Worm (Caenorhabditis elegans) whole organism, L2 larva: Measurements from ENCODE around the gene col-97.

Experiments
- C34F6.9 ChIP-seq: fragments of 150-350 bp; optimal IDR thresholded peaks from 2 replicates; lab custom pipeline; 2014; ENCODE audit warnings: missing biosample characterization, missing genetic modification characterization
- ZK546.5 ChIP-seq: sonication (generic microtip); optimal IDR thresholded peaks from 2 replicates; lab custom pipeline; 2017; ENCODE audit warnings: missing biosample characterization, missing genetic modification characterization
- ama-1 ChIP-seq: fragments of 150-350 bp; optimal IDR thresholded peaks from 2 replicates; lab custom pipeline; 2018; ENCODE audit warnings: inconsistent platforms
- blmp-1 ChIP-seq: sonication (generic microtip); optimal IDR thresholded peaks from 2 replicates; lab custom pipeline; 2017; ENCODE audit warnings: missing genetic modification characterization, mild to moderate bottlenecking, missing compliant biosample characterization, antibody characterized with exemption, moderate library complexity; ENCODE audit not compliant: insufficient read depth
- ceh-82 ChIP-seq: fragments of 150-350 bp; optimal IDR thresholded peaks from 2 replicates; lab custom pipeline; 2014; ENCODE audit warnings: missing biosample characterization, missing genetic modification characterization
- lin-39 ChIP-seq: fragments of 150-350 bp; optimal IDR thresholded peaks from 2 replicates; lab custom pipeline; 2014; ENCODE audit warnings: missing biosample characterization, missing genetic modification reagents, missing genetic modification characterization
- lsy-2 ChIP-seq, 2 experiments: fragments of 150-350 bp in 1 of 2; sonication (generic microtip) in 1 of 2; optimal IDR thresholded peaks; 2 replicates each; lab custom pipeline; 2014 to 2017; ENCODE audit warnings: missing biosample characterization in 2 of 2, missing genetic modification characterization in 2 of 2
- mdl-1 ChIP-seq, 2 experiments: fragments of 150-350 bp in 1 of 2; sonication (generic microtip) in 1 of 2; optimal IDR thresholded peaks; 2 replicates each; lab custom pipeline; 2017; ENCODE audit warnings: missing biosample characterization in 2 of 2, missing genetic modification characterization in 2 of 2
- nhr-237 ChIP-seq: fragments of 150-350 bp; optimal IDR thresholded peaks from 2 replicates; lab custom pipeline; 2014; ENCODE audit warnings: missing biosample characterization, missing genetic modification characterization
- sma-3 ChIP-seq: sonication (generic microtip); optimal IDR thresholded peaks from 2 replicates; lab custom pipeline; 2016; ENCODE audit warnings: missing genetic modification reagents, missing genetic modification characterization, missing compliant biosample characterization
- unc-62 ChIP-seq: fragments of 150-350 bp; optimal IDR thresholded peaks from 2 replicates; lab custom pipeline; 2014; ENCODE audit warnings: missing biosample characterization, missing genetic modification reagents, missing genetic modification characterization

- TF ChIP-seq lsy-2 (tag; optimal IDR thresholded peaks at IDR 0.05; lab: Kevin White, UChicago): no peak
- no peak for TF ChIP-seq ceh-82 (tag; lab: Kevin White, UChicago)
- TF ChIP-seq ama-1 (lab: Kevin White, UChicago): no peak
- TF ChIP-seq blmp-1: no peak
- no peak for TF ChIP-seq ZK546.5 (tag; lab: Kevin White, UChicago)
- TF ChIP-seq lin-39 (tag; lab: Kevin White, UChicago): no peak
- no peak for TF ChIP-seq mdl-1 (tag; optimal IDR thresholded peaks at IDR 0.05; lab: Kevin White, UChicago)
- TF ChIP-seq C34F6.9: no peak
- no peak for TF ChIP-seq sma-3
- TF ChIP-seq nhr-237 (tag; lab: Kevin White, UChicago): no peak
- TF ChIP-seq unc-62 (GFP tag; lab: Kevin White, UChicago): no peak
Measured at ce11 chrIII:12944064-12944463, 49.4 kb downstream of the col-97 start.
